Worm (Caenorhabditis elegans) whole organism, L4 larva: Measurements from ENCODE around the gene mml-1.
A peak's percentile ranks its signal among the peaks of the same experiment; 100 is the strongest.

Experiments used
- R02D3.7 ChIP-seq: fragments of 150-350 bp; sonication (generic microtip); optimal IDR thresholded peaks from 3 replicates; lab custom pipeline; 2014; ENCODE audit warnings: missing biosample characterization, missing genetic modification characterization
- Y48G9A.11 ChIP-seq: fragments of 200-800 bp; sonication (Bioruptor generic); IDR thresholded peaks from 2 replicates; pipeline ENCODE4 v1.3.6; 2022; ENCODE audit warnings: missing genetic modification reagents, missing genetic modification characterization, missing compliant biosample characterization
- Y5F2A.4 ChIP-seq: fragments of 200-800 bp; sonication (Bioruptor generic); optimal IDR thresholded peaks from 2 replicates; lab custom pipeline; 2018; ENCODE audit warnings: mild to moderate bottlenecking, missing genetic modification characterization, missing compliant biosample characterization
- Y75B8A.6 ChIP-seq: fragments of 200-800 bp; sonication (Bioruptor generic); IDR thresholded peaks from 2 replicates; pipeline ENCODE4 v1.3.6; 2022; ENCODE audit warnings: missing genetic modification reagents, missing genetic modification characterization, missing compliant biosample characterization
- ZK337.2 ChIP-seq: fragments of 200-800 bp; sonication (Bioruptor generic); IDR thresholded peaks from 2 replicates; pipeline ENCODE4 v1.3.6; 2022; ENCODE audit warnings: missing genetic modification reagents, missing genetic modification characterization, missing compliant biosample characterization
- ama-1 ChIP-seq: fragments of 150-350 bp; optimal IDR thresholded peaks from 2 replicates; lab custom pipeline; 2014; ENCODE audit warnings: inconsistent platforms, mixed read lengths
- arid-1 ChIP-seq: fragments of 200-800 bp; sonication (Bioruptor generic); conservative IDR thresholded peaks from 2 replicates; pipeline ENCODE4 v1.3.6; 2022; ENCODE audit warnings: missing genetic modification reagents, missing genetic modification characterization, missing compliant biosample characterization
- attf-4 ChIP-seq: sonication (generic microtip); optimal IDR thresholded peaks from 3 replicates; lab custom pipeline; 2017; ENCODE audit warnings: missing biosample characterization, missing genetic modification characterization
- ceh-20 ChIP-seq: fragments of 200-800 bp; sonication (Bioruptor generic); IDR thresholded peaks from 2 replicates; pipeline ENCODE4 v1.3.6; 2022; ENCODE audit warnings: missing genetic modification reagents, missing genetic modification characterization, missing compliant biosample characterization
- ceh-28 ChIP-seq: fragments of 150-350 bp; optimal IDR thresholded peaks from 2 replicates; lab custom pipeline; 2014; ENCODE audit warnings: missing biosample characterization, missing genetic modification reagents, missing genetic modification characterization
- ceh-32 ChIP-seq: sonication (generic microtip); optimal IDR thresholded peaks from 2 replicates; lab custom pipeline; 2016; ENCODE audit warnings: mild to moderate bottlenecking, missing genetic modification characterization, missing compliant biosample characterization; ENCODE audit not compliant: poor library complexity
- ceh-62 ChIP-seq: sonication (generic microtip); optimal IDR thresholded peaks from 2 replicates; lab custom pipeline; 2017; ENCODE audit warnings: missing biosample characterization, missing genetic modification characterization
- ces-1 ChIP-seq: fragments of 150-350 bp; sonication (generic microtip); optimal IDR thresholded peaks from 4 replicates; lab custom pipeline; 2014; ENCODE audit warnings: missing biosample characterization, missing genetic modification reagents, missing genetic modification characterization
- daf-19 ChIP-seq: fragments of 200-800 bp; sonication (Bioruptor generic); conservative IDR thresholded peaks from 2 replicates; pipeline ENCODE4 v1.3.6; 2022; ENCODE audit warnings: missing genetic modification characterization, missing compliant biosample characterization
- daf-8 ChIP-seq: fragments of 200-800 bp; sonication (Bioruptor generic); IDR thresholded peaks from 2 replicates; pipeline ENCODE4 v1.3.6; 2022; ENCODE audit warnings: missing genetic modification characterization, missing compliant biosample characterization
- dmd-6 ChIP-seq: fragments of 200-800 bp; sonication (Bioruptor generic); IDR thresholded peaks from 2 replicates; pipeline ENCODE4 v1.3.6; 2022; ENCODE audit warnings: missing genetic modification reagents, missing genetic modification characterization, missing compliant biosample characterization
- dmd-9 ChIP-seq: fragments of 200-800 bp; sonication (Bioruptor generic); IDR thresholded peaks from 2 replicates; pipeline ENCODE4 v1.3.6; 2022; ENCODE audit warnings: missing genetic modification reagents, missing genetic modification characterization, missing compliant biosample characterization
- egl-43 ChIP-seq: fragments of 200-800 bp; sonication (Bioruptor generic); IDR thresholded peaks from 2 replicates; pipeline ENCODE4 v1.3.6; 2022; ENCODE audit warnings: missing genetic modification reagents, missing genetic modification characterization, missing compliant biosample characterization
- fkh-10 ChIP-seq: fragments of 150-350 bp; optimal IDR thresholded peaks from 2 replicates; lab custom pipeline; 2014; ENCODE audit warnings: missing biosample characterization, missing genetic modification reagents, missing genetic modification characterization
- hif-1 ChIP-seq, 2 experiments: sonication (generic microtip); optimal IDR thresholded peaks; 2 replicates each; lab custom pipeline; 2016 to 2017; ENCODE audit warnings: missing compliant biosample characterization in 2 of 2, missing genetic modification characterization in 2 of 2, missing genetic modification reagents in 2 of 2, missing genotype in 2 of 2, mild to moderate bottlenecking in 1 of 2
- hlh-11 ChIP-seq: fragments of 200-800 bp; sonication (Bioruptor generic); optimal IDR thresholded peaks from 2 replicates; lab custom pipeline; 2018; ENCODE audit warnings: mild to moderate bottlenecking, missing genetic modification characterization, missing compliant biosample characterization
- hlh-30 ChIP-seq: sonication (generic microtip); optimal IDR thresholded peaks from 2 replicates; lab custom pipeline; 2017; ENCODE audit warnings: antibody characterized with exemption, mild to moderate bottlenecking, missing genetic modification characterization, missing compliant biosample characterization; ENCODE audit not compliant: insufficient read depth
- hmg-1.1 ChIP-seq: fragments of 200-800 bp; sonication (Bioruptor generic); IDR thresholded peaks from 2 replicates; pipeline ENCODE4 v1.3.6; 2022; ENCODE audit warnings: missing genetic modification reagents, missing genetic modification characterization, missing compliant biosample characterization
- lim-7 ChIP-seq: fragments of 200-800 bp; sonication (Bioruptor generic); IDR thresholded peaks from 2 replicates; pipeline ENCODE4 v1.3.6; 2022; ENCODE audit warnings: missing genetic modification characterization, missing compliant biosample characterization
- lin-1 ChIP-seq: fragments of 200-800 bp; sonication (Bioruptor generic); IDR thresholded peaks from 2 replicates; pipeline ENCODE4 v1.3.6; 2022; ENCODE audit warnings: missing genetic modification reagents, missing genetic modification characterization, missing compliant biosample characterization
- lin-13 ChIP-seq: fragments of 150-350 bp; optimal IDR thresholded peaks from 2 replicates; lab custom pipeline; 2014; ENCODE audit warnings: missing biosample characterization, missing genetic modification reagents, missing genetic modification characterization
- lin-38 ChIP-seq: fragments of 200-800 bp; sonication (Bioruptor generic); IDR thresholded peaks from 2 replicates; pipeline ENCODE4 v1.3.6; 2022; ENCODE audit warnings: missing genetic modification reagents, missing genetic modification characterization, missing compliant biosample characterization
- lir-3 ChIP-seq: sonication (generic microtip); optimal IDR thresholded peaks from 2 replicates; lab custom pipeline; 2016; ENCODE audit warnings: mild to moderate bottlenecking, missing genetic modification characterization, missing compliant biosample characterization
- madf-5 ChIP-seq, 2 experiments: fragments of 200-800 bp; sonication (Bioruptor generic); IDR thresholded peaks; 2 replicates each; pipeline ENCODE4 v1.3.6; 2022; ENCODE audit warnings: missing compliant biosample characterization in 2 of 2, missing genetic modification characterization in 2 of 2
- mdt-29 ChIP-seq: fragments of 200-800 bp; sonication (Bioruptor generic); IDR thresholded peaks from 2 replicates; pipeline ENCODE4 v1.3.6; 2022; ENCODE audit warnings: missing genetic modification reagents, missing genetic modification characterization, missing compliant biosample characterization
- mep-1 ChIP-seq: fragments of 150-350 bp; sonication (generic microtip); optimal IDR thresholded peaks from 3 replicates; lab custom pipeline; 2014; ENCODE audit warnings: missing biosample characterization, missing genetic modification characterization
- mxl-3 ChIP-seq: fragments of 200-800 bp; sonication (Bioruptor generic); optimal IDR thresholded peaks from 2 replicates; lab custom pipeline; 2018; ENCODE audit warnings: mild to moderate bottlenecking, missing genetic modification characterization, missing compliant biosample characterization
- nhr-25 ChIP-seq: sonication (generic microtip); optimal IDR thresholded peaks from 2 replicates; lab custom pipeline; 2017; ENCODE audit warnings: missing genetic modification characterization, mild to moderate bottlenecking, missing compliant biosample characterization, antibody characterized with exemption, moderate library complexity, borderline replicate concordance; ENCODE audit not compliant: insufficient read depth
- nhr-28 ChIP-seq: fragments of 150-350 bp; optimal IDR thresholded peaks from 2 replicates; lab custom pipeline; 2014; ENCODE audit warnings: missing biosample characterization, missing genetic modification characterization
- nhr-42 ChIP-seq: fragments of 200-800 bp; sonication (Bioruptor generic); IDR thresholded peaks from 2 replicates; pipeline ENCODE4 v1.3.6; 2022; ENCODE audit warnings: missing genetic modification characterization, missing compliant biosample characterization
- nhr-76 ChIP-seq: fragments of 150-350 bp; optimal IDR thresholded peaks from 2 replicates; lab custom pipeline; 2014; ENCODE audit warnings: missing biosample characterization, missing genetic modification characterization
- pha-4 ChIP-seq, 2 experiments: fragments of 150-350 bp in 1 of 2; fragments of 200-800 bp in 1 of 2; sonication (Bioruptor generic) in 1 of 2; IDR thresholded peaks in 1 of 2; optimal IDR thresholded peaks in 1 of 2; 2 replicates each; pipeline versions ENCODE4 v1.3.6 to Lab custom; 2014 to 2022; ENCODE audit warnings: missing genetic modification characterization in 2 of 2, missing genetic modification reagents in 2 of 2, missing biosample characterization in 1 of 2, missing compliant biosample characterization in 1 of 2
- set-16 ChIP-seq: fragments of 200-800 bp; sonication (Bioruptor generic); IDR thresholded peaks from 2 replicates; pipeline ENCODE4 v1.3.6; 2022; ENCODE audit warnings: missing genetic modification reagents, missing genetic modification characterization, missing compliant biosample characterization
- snpc-1.2 ChIP-seq: fragments of 200-800 bp; sonication (Bioruptor generic); IDR thresholded peaks from 2 replicates; pipeline ENCODE4 v1.3.6; 2022; ENCODE audit warnings: missing genetic modification reagents, missing genetic modification characterization, missing compliant biosample characterization
- spr-1 ChIP-seq: sonication (generic microtip); optimal IDR thresholded peaks from 2 replicates; lab custom pipeline; 2016; ENCODE audit warnings: mild to moderate bottlenecking, missing genetic modification characterization, missing compliant biosample characterization
- spr-3 ChIP-seq: fragments of 200-800 bp; sonication (Bioruptor generic); optimal IDR thresholded peaks from 2 replicates; lab custom pipeline; 2018; ENCODE audit warnings: mild to moderate bottlenecking, missing genetic modification characterization, missing compliant biosample characterization
- unc-130 ChIP-seq: sonication (generic microtip); optimal IDR thresholded peaks from 2 replicates; lab custom pipeline; 2016; ENCODE audit warnings: missing genetic modification reagents, missing genetic modification characterization, missing compliant biosample characterization
- unc-39 ChIP-seq: sonication (generic microtip); optimal IDR thresholded peaks from 2 replicates; lab custom pipeline; 2017; ENCODE audit warnings: missing biosample characterization, missing genetic modification characterization
- vab-7 ChIP-seq: fragments of 200-800 bp; sonication (Bioruptor generic); IDR thresholded peaks from 2 replicates; pipeline ENCODE4 v1.3.6; 2022; ENCODE audit warnings: missing genetic modification reagents, missing genetic modification characterization, missing compliant biosample characterization
- zfp-2 ChIP-seq: sonication (generic microtip); optimal IDR thresholded peaks from 2 replicates; lab custom pipeline; 2016; ENCODE audit warnings: mild to moderate bottlenecking, missing genetic modification characterization, missing compliant biosample characterization
- zip-2 ChIP-seq: fragments of 150-350 bp; optimal IDR thresholded peaks from 2 replicates; lab custom pipeline; 2014; ENCODE audit warnings: missing biosample characterization, missing genetic modification characterization
- ztf-11 ChIP-seq: fragments of 150-350 bp; optimal IDR thresholded peaks from 2 replicates; lab custom pipeline; 2014; ENCODE audit warnings: missing biosample characterization, missing genetic modification characterization
- ztf-7 ChIP-seq: fragments of 150-350 bp; optimal IDR thresholded peaks from 2 replicates; lab custom pipeline; 2014; ENCODE audit warnings: missing biosample characterization, missing genetic modification characterization

The mml-1 gene

DNA sequence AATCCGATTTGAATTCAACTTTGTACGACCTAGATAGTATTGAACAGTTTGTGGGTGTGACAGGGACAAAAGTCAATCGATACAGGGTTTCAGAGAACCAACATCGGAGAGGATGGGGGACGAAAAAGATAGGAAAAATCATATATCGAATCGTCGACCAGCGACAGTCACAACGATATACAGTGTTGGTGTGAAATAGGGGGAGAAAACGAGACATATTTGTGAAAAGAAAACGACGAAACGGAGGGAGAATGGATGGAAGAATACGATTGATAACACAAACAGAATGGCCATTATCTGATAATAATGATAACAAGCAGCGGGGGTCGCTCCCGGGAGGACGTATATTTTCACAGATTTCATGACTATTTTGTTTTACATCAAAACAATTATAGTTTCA, 903 bp upstream of the mml-1 start (continued):
- no peak for TF ChIP-seq madf-5 (GFP tag; IDR thresholded peaks at IDR 0.05; lab: Robert Waterston, UW)
- no peak for TF ChIP-seq zip-2 (tag; lab: Kevin White, UChicago)
- TF ChIP-seq spr-3 (GFP tag; lab: Kevin White, UChicago): no peak
- peak; percentile 83 for TF ChIP-seq nhr-28
- TF ChIP-seq vab-7 (GFP tag; lab: Robert Waterston, UW): 0 out of 2 replicates have a peak, but pooled peaks have one; percentile 20
- no peak for TF ChIP-seq dmd-9 (GFP tag; lab: Robert Waterston, UW)
- no peak for TF ChIP-seq ztf-11 (tag; lab: Kevin White, UChicago)
- no peak for TF ChIP-seq lir-3 (tag; lab: Kevin White, UChicago)
- TF ChIP-seq zfp-2 (tag; lab: Kevin White, UChicago): no peak
- TF ChIP-seq unc-39 (tag; lab: Kevin White, UChicago): no peak
- TF ChIP-seq unc-130: no peak
- no peak for TF ChIP-seq ceh-62 (tag; lab: Kevin White, UChicago)
- no peak for TF ChIP-seq nhr-76
- peak; percentile 71 for TF ChIP-seq mxl-3 (GFP tag; lab: Kevin White, UChicago)
- no peak for TF ChIP-seq ces-1 (GFP tag; lab: Kevin White, UChicago)
- no peak for TF ChIP-seq Y5F2A.4 (GFP tag; lab: Kevin White, UChicago)
- peak; percentile 36; the same call in 1 of the 2 replicates for TF ChIP-seq dmd-6 (GFP tag; lab: Robert Waterston, UW)
- no peak for TF ChIP-seq mdt-29 (GFP tag; lab: Robert Waterston, UW)
- TF ChIP-seq mep-1 (tag; lab: Kevin White, UChicago): peak; percentile 12
- TF ChIP-seq hmg-1.1 (GFP tag; lab: Robert Waterston, UW): no peak
- peak; percentile 13 for TF ChIP-seq hlh-30 (tag; lab: Kevin White, UChicago)
- TF ChIP-seq lin-1: 0 out of 2 replicates have a peak, but pooled peaks have one; percentile 38
- TF ChIP-seq ama-1 (lab: Kevin White, UChicago): peak; percentile 3
- peak; percentile 76 for TF ChIP-seq hlh-11 (tag; lab: Kevin White, UChicago)
- TF ChIP-seq spr-1: no peak
- TF ChIP-seq nhr-25 (tag; lab: Kevin White, UChicago): no peak
- no peak for TF ChIP-seq attf-4 (tag; lab: Kevin White, UChicago)
- TF ChIP-seq lin-38: no peak
- no peak for TF ChIP-seq ceh-20 (GFP tag; lab: Robert Waterston, UW)
- no peak for TF ChIP-seq hif-1 (tag; optimal IDR thresholded peaks at IDR 0.05; lab: Kevin White, UChicago)
- no peak for TF ChIP-seq set-16 (GFP tag; lab: Robert Waterston, UW)
- TF ChIP-seq ztf-7 (tag; lab: Kevin White, UChicago): peak; percentile 26
- no peak for TF ChIP-seq Y48G9A.11
- TF ChIP-seq ceh-28 (tag; lab: Kevin White, UChicago): no peak
- no peak for TF ChIP-seq R02D3.7 (tag; lab: Kevin White, UChicago)

DNA sequence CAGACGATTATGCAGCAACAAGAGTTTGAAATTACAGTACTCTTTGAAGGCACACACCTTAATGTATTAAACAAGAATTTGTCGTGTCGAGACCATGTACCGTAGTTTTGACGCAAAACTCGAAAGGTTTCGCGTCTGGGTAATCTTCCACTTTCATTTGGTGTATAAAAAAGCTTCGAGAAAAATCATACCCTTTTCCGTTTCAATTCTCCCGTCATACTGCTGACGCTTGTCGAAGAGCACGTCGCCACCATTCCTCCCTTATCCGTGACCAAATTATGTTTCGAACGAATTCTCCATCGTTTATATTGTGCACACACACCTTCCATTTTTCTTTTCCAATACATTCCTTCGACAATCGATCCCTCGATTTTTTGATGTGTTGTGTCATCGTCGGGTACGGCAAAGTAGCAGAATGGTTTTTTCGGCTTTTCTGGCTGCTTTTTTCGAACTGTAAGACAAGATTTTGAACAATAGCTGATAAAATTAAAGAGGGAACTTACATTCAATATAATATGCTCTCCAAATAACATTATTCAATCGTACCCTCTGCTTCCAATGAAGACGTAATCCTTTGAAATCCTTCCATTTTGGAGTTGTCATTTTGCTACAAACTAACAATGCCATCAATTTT, 612 bp downstream of the mml-1 start:
- TF ChIP-seq ztf-11 (tag; lab: Kevin White, UChicago) (no peak), nhr-28 (no peak), pha-4 (GFP tag; IDR thresholded peaks at IDR 0.05; lab: Robert Waterston, UW) (no peak; the same call in 1 of the 2 replicates), pha-4 (tag; optimal IDR thresholded peaks at IDR 0.05; lab: Kevin White, UChicago) (no peak), Y75B8A.6 (GFP tag; lab: Robert Waterston, UW) (no peak), nhr-42 (GFP tag; lab: Robert Waterston, UW) (0 out of 2 replicates have a peak, but pooled peaks have one; percentile 37), arid-1 (GFP tag; lab: Robert Waterston, UW) (0 out of 2 replicates have a peak, but pooled peaks have one; percentile 14), egl-43 (GFP tag; lab: Robert Waterston, UW) (0 out of 2 replicates have a peak, but pooled peaks have one; percentile 22), daf-8 (no peak), snpc-1.2 (no peak), fkh-10 (GFP tag; lab: Kevin White, UChicago) (no peak), ceh-32 (tag; lab: Kevin White, UChicago) (no peak), lim-7 (GFP tag; lab: Robert Waterston, UW) (no peak), dmd-9 (GFP tag; lab: Robert Waterston, UW) (no peak), vab-7 (GFP tag; lab: Robert Waterston, UW) (no peak), ZK337.2 (GFP tag; lab: Robert Waterston, UW) (no peak), unc-130 (no peak), madf-5 (GFP tag; IDR thresholded peaks at IDR 0.05; lab: Robert Waterston, UW) (no peak), R02D3.7 (tag; lab: Kevin White, UChicago) (no peak), daf-19 (GFP tag; lab: Robert Waterston, UW) (no peak), hlh-30 (tag; lab: Kevin White, UChicago) (no peak), lin-13 (no peak), hlh-11 (tag; lab: Kevin White, UChicago) (no peak)
